Worm (Caenorhabditis elegans) whole organism, early embryonic: ENCODE measurements around the gene unc-50.

Source experiments
- B0310.2 ChIP-seq: sonication (generic microtip); optimal IDR thresholded peaks from 2 replicates; lab custom pipeline; 2016; ENCODE audit warnings: mild to moderate bottlenecking, missing genetic modification characterization, missing compliant biosample characterization
- F13C5.2 ChIP-seq: sonication (generic microtip); optimal IDR thresholded peaks from 2 replicates; lab custom pipeline; 2017; ENCODE audit warnings: mild to moderate bottlenecking, missing genetic modification characterization, inconsistent platforms, missing compliant biosample characterization
- aly-1 ChIP-seq: sonication (generic microtip); optimal IDR thresholded peaks from 2 replicates; lab custom pipeline; 2016; ENCODE audit warnings: missing genetic modification characterization, missing compliant biosample characterization
- ama-1 ChIP-seq: fragments of 150-350 bp; optimal IDR thresholded peaks from 2 replicates; lab custom pipeline; 2014
- ceh-13 ChIP-seq: fragments of 200-800 bp; sonication (Bioruptor generic); optimal IDR thresholded peaks from 2 replicates; lab custom pipeline; 2018; ENCODE audit warnings: mild to moderate bottlenecking, missing genetic modification characterization, missing compliant biosample characterization
- ceh-36 ChIP-seq: sonication (generic microtip); optimal IDR thresholded peaks from 2 replicates; lab custom pipeline; 2016; ENCODE audit warnings: missing genetic modification characterization, inconsistent platforms, missing compliant biosample characterization
- ets-7 ChIP-seq: sonication (generic microtip); optimal IDR thresholded peaks from 2 replicates; lab custom pipeline; 2016; ENCODE audit warnings: missing genotype, missing genetic modification characterization, missing compliant biosample characterization
- flt-1 ChIP-seq: fragments of 200-800 bp; sonication (Bioruptor generic); IDR thresholded peaks from 2 replicates; pipeline ENCODE4 v1.3.6; 2022; ENCODE audit warnings: missing genetic modification characterization, missing compliant biosample characterization
- hmbx-1 ChIP-seq: sonication (generic microtip); optimal IDR thresholded peaks from 2 replicates; lab custom pipeline; 2016; ENCODE audit warnings: mild to moderate bottlenecking, missing genetic modification characterization, missing compliant biosample characterization
- hmg-4 ChIP-seq: fragments of 200-800 bp; sonication (Bioruptor generic); optimal IDR thresholded peaks from 2 replicates; lab custom pipeline; 2018; ENCODE audit warnings: mild to moderate bottlenecking, missing genetic modification characterization, missing compliant biosample characterization
- hnd-1 ChIP-seq: sonication (generic microtip); optimal IDR thresholded peaks from 2 replicates; lab custom pipeline; 2016; ENCODE audit warnings: missing genetic modification characterization, missing compliant biosample characterization
- pes-1 ChIP-seq: fragments of 200-800 bp; sonication (Bioruptor generic); IDR thresholded peaks from 2 replicates; pipeline ENCODE4 v1.3.6; 2022; ENCODE audit warnings: missing genetic modification reagents, missing genetic modification characterization, missing compliant biosample characterization
- scrt-1 ChIP-seq: fragments of 200-800 bp; sonication (Bioruptor generic); IDR thresholded peaks from 2 replicates; pipeline ENCODE4 v1.3.6; 2022; ENCODE audit warnings: missing genetic modification characterization, missing compliant biosample characterization
- sea-1 ChIP-seq: fragments of 200-800 bp; sonication (Bioruptor generic); conservative IDR thresholded peaks from 2 replicates; pipeline ENCODE4 v1.3.6; 2022; ENCODE audit warnings: missing genetic modification characterization, missing compliant biosample characterization
- tbx-11 ChIP-seq: fragments of 200-800 bp; sonication (Bioruptor generic); IDR thresholded peaks from 2 replicates; pipeline ENCODE4 v1.3.6; 2022; ENCODE audit warnings: missing genetic modification characterization, missing compliant biosample characterization
- tbx-37 ChIP-seq: fragments of 200-800 bp; sonication (Bioruptor generic); conservative IDR thresholded peaks from 2 replicates; pipeline ENCODE4 v1.3.6; 2022; ENCODE audit warnings: missing genetic modification reagents, missing genetic modification characterization, missing compliant biosample characterization
- tra-4 ChIP-seq: sonication (generic microtip); optimal IDR thresholded peaks from 2 replicates; lab custom pipeline; 2017; ENCODE audit warnings: missing genetic modification characterization, missing compliant biosample characterization

unc-50 gene

ce11 chrIII:10339949-10340348 is 22.0 kb upstream of the unc-50 start:
- TF ChIP-seq tbx-11 (GFP tag; lab: Robert Waterston, UW) (no peak), hmg-4 (GFP tag; lab: Kevin White, UChicago) (no peak), hmbx-1 (tag; lab: Kevin White, UChicago) (no peak), B0310.2 (tag; lab: Kevin White, UChicago) (no peak), aly-1 (no peak), flt-1 (GFP tag; lab: Robert Waterston, UW) (no peak), ama-1 (no peak), scrt-1 (no peak), ceh-36 (tag; lab: Kevin White, UChicago) (no peak), ets-7 (tag; lab: Kevin White, UChicago) (no peak)

- TF ChIP-seq sea-1 (GFP tag; lab: Robert Waterston, UW) (no peak), ceh-36 (tag; lab: Kevin White, UChicago) (no peak), tbx-37 (GFP tag; lab: Robert Waterston, UW) (no peak), hmbx-1 (tag; lab: Kevin White, UChicago) (no peak), aly-1 (no peak), ets-7 (tag; lab: Kevin White, UChicago) (no peak), scrt-1 (no peak), F13C5.2 (tag; lab: Kevin White, UChicago) (no peak), pes-1 (GFP tag; lab: Robert Waterston, UW) (no peak), ama-1 (no peak), hmg-4 (GFP tag; lab: Kevin White, UChicago) (no peak), tbx-11 (GFP tag; lab: Robert Waterston, UW) (no peak), B0310.2 (tag; lab: Kevin White, UChicago) (no peak), hnd-1 (tag; lab: Kevin White, UChicago) (no peak), ceh-13 (GFP tag; lab: Kevin White, UChicago) (no peak), flt-1 (GFP tag; lab: Robert Waterston, UW) (no peak), tra-4 (tag; lab: Kevin White, UChicago) (no peak)
These were observed 21.3 kb upstream of the unc-50 start for ce11 chrIII:10338992-10339852.

ce11 chrIII:10337508-10338166 is 19.7 kb upstream of the unc-50 start, which contains the start of gene ttr-15:
Gene ttr-15, plus strand, starts transcription at chrIII:10337847.
- TF ChIP-seq tbx-11 (GFP tag; lab: Robert Waterston, UW) (no peak), aly-1 (no peak), flt-1 (GFP tag; lab: Robert Waterston, UW) (no peak), scrt-1 (no peak), ama-1 (no peak), F13C5.2 (tag; lab: Kevin White, UChicago) (no peak), sea-1 (GFP tag; lab: Robert Waterston, UW) (no peak), hmg-4 (GFP tag; lab: Kevin White, UChicago) (no peak), ceh-13 (GFP tag; lab: Kevin White, UChicago) (no peak), tra-4 (tag; lab: Kevin White, UChicago) (no peak), hnd-1 (tag; lab: Kevin White, UChicago) (no peak)

- TF ChIP-seq ceh-13 (GFP tag; lab: Kevin White, UChicago): no peak
- no peak for TF ChIP-seq ama-1
- no peak for TF ChIP-seq sea-1 (GFP tag; lab: Robert Waterston, UW)
These were observed 18.1 kb upstream of the unc-50 start for ce11 chrIII:10336109-10336508.

- no peak for TF ChIP-seq ets-7 (tag; lab: Kevin White, UChicago)
- TF ChIP-seq hmg-4 (GFP tag; lab: Kevin White, UChicago): no peak
- TF ChIP-seq tra-4 (tag; lab: Kevin White, UChicago): no peak
- TF ChIP-seq flt-1 (GFP tag; lab: Robert Waterston, UW): no peak
- TF ChIP-seq F13C5.2 (tag; lab: Kevin White, UChicago): no peak
- no peak for TF ChIP-seq ceh-13 (GFP tag; lab: Kevin White, UChicago)
- no peak for TF ChIP-seq hnd-1 (tag; lab: Kevin White, UChicago)
- no peak for TF ChIP-seq hmbx-1 (tag; lab: Kevin White, UChicago)
- no peak for TF ChIP-seq aly-1
- no peak for TF ChIP-seq B0310.2 (tag; lab: Kevin White, UChicago)
- TF ChIP-seq pes-1 (GFP tag; lab: Robert Waterston, UW): no peak
- TF ChIP-seq tbx-11 (GFP tag; lab: Robert Waterston, UW): no peak
- TF ChIP-seq tbx-37 (GFP tag; lab: Robert Waterston, UW): no peak
- no peak for TF ChIP-seq sea-1 (GFP tag; lab: Robert Waterston, UW)
- no peak for TF ChIP-seq ceh-36 (tag; lab: Kevin White, UChicago)
- no peak for TF ChIP-seq ama-1
- TF ChIP-seq scrt-1: no peak
These were observed 17.1 kb upstream of the unc-50 start, which contains the start of gene ced-9 for ce11 chrIII:10335086-10335485. Gene ced-9, plus strand, starts transcription at chrIII:10335172.

- TF ChIP-seq ceh-36 (tag; lab: Kevin White, UChicago): peak; percentile 23
- TF ChIP-seq tbx-37 (GFP tag; lab: Robert Waterston, UW): no peak
- 0 out of 2 replicates have a peak, but pooled peaks have one; percentile 40 for TF ChIP-seq tbx-11 (GFP tag; lab: Robert Waterston, UW)
- peak; percentile 73 for TF ChIP-seq F13C5.2 (tag; lab: Kevin White, UChicago)
- TF ChIP-seq flt-1 (GFP tag; lab: Robert Waterston, UW): peak; percentile 51; the same call in 1 of the 2 replicates
These were observed 16.1 kb upstream of the unc-50 start, which contains the start of the genes jmjd-4 and mev-1 for ce11 chrIII:10333961-10334542. Gene jmjd-4, minus strand, starts transcription at chrIII:10334018. Gene mev-1, plus strand, starts transcription at chrIII:10334277.
